Worm (Caenorhabditis elegans) whole organism, mixed stage, embryonic: ENCODE results near the gene lag-2.

Experiments
- blmp-1 ChIP-seq: fragments of 150-350 bp; optimal IDR thresholded peaks from 2 replicates; lab custom pipeline; 2014; ENCODE audit warnings: missing biosample characterization, missing genetic modification characterization
- elt-3 ChIP-seq: fragments of 150-350 bp; optimal IDR thresholded peaks from 2 replicates; lab custom pipeline; 2014; ENCODE audit warnings: missing biosample characterization, missing genetic modification characterization
- flh-1 ChIP-seq: fragments of 200-800 bp; sonication (Bioruptor generic); optimal IDR thresholded peaks from 2 replicates; lab custom pipeline; 2018; ENCODE audit warnings: mild to moderate bottlenecking, missing genetic modification characterization, moderate library complexity, missing compliant biosample characterization
- hlh-1 ChIP-seq: fragments of 150-350 bp; optimal IDR thresholded peaks from 2 replicates; lab custom pipeline; 2014; ENCODE audit warnings: missing biosample characterization, missing genetic modification reagents, missing genetic modification characterization
- lsy-2 ChIP-seq: fragments of 150-350 bp; optimal IDR thresholded peaks from 2 replicates; lab custom pipeline; 2014; ENCODE audit warnings: missing biosample characterization, missing genetic modification characterization
- mab-5 ChIP-seq: fragments of 150-350 bp; optimal IDR thresholded peaks from 2 replicates; lab custom pipeline; 2014; ENCODE audit warnings: missing biosample characterization, missing genetic modification characterization
- mls-2 ChIP-seq: sonication (generic microtip); optimal IDR thresholded peaks from 2 replicates; lab custom pipeline; 2016; ENCODE audit warnings: mild to moderate bottlenecking, missing genetic modification characterization, moderate library complexity, missing compliant biosample characterization
- nhr-12 ChIP-seq: fragments of 150-350 bp; optimal IDR thresholded peaks from 2 replicates; lab custom pipeline; 2014; ENCODE audit warnings: missing biosample characterization, missing genetic modification characterization
- nhr-2 ChIP-seq: fragments of 150-350 bp; optimal IDR thresholded peaks from 2 replicates; lab custom pipeline; 2014; ENCODE audit warnings: missing biosample characterization, missing genetic modification characterization
- nhr-28 ChIP-seq: fragments of 150-350 bp; optimal IDR thresholded peaks from 2 replicates; lab custom pipeline; 2014; ENCODE audit warnings: missing biosample characterization, missing genetic modification characterization
- pha-4 ChIP-seq: fragments of 150-350 bp; optimal IDR thresholded peaks from 2 replicates; lab custom pipeline; 2018; ENCODE audit warnings: missing biosample characterization, missing genetic modification reagents, missing genetic modification characterization
- snpc-4 ChIP-seq: fragments of 150-350 bp; optimal IDR thresholded peaks from 2 replicates; lab custom pipeline; 2014; ENCODE audit warnings: missing biosample characterization, missing genetic modification characterization
- unc-62 ChIP-seq: fragments of 150-350 bp; optimal IDR thresholded peaks from 2 replicates; lab custom pipeline; 2014; ENCODE audit warnings: missing biosample characterization, missing genetic modification reagents, missing genetic modification characterization

DNA sequence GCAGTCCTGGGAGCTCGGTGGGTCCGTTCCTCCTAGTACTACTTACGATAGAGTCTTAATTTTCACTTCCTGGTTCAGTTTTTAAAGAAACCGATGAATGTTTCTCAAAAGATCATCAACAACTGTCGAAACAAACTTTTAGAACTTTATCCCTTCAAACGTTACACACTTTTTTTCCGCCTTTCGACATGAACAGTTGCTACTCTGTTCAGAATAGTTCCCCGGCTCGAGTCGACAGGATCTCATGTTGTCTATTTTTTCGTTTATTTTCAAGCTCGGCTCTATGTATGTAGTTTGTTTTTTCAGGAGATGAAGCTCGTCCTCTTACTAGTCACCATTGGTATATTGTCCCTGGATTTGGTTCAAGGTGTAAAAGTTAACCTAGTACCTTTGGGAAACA lies 31.4 kb upstream of the lag-2 start, which contains the start of gene exh-1:
- no peak for TF ChIP-seq snpc-4 (tag; lab: Kevin White, UChicago)
- TF ChIP-seq pha-4: no peak
- no peak for TF ChIP-seq mls-2 (tag; lab: Kevin White, UChicago)
- no peak for TF ChIP-seq mab-5
- no peak for TF ChIP-seq nhr-28 (tag; lab: Kevin White, UChicago)
- TF ChIP-seq lsy-2 (tag; lab: Kevin White, UChicago): no peak
- no peak for TF ChIP-seq blmp-1 (tag; lab: Kevin White, UChicago)
- TF ChIP-seq hlh-1 (tag; lab: Kevin White, UChicago): no peak
- TF ChIP-seq unc-62 (GFP tag; lab: Kevin White, UChicago): no peak
- TF ChIP-seq flh-1: no peak
- no peak for TF ChIP-seq elt-3 (tag; lab: Kevin White, UChicago)
- no peak for TF ChIP-seq nhr-12 (tag; lab: Kevin White, UChicago)
- TF ChIP-seq nhr-2: no peak
